Fruit fly (Drosophila melanogaster): Measurements from ENCODE around the gene Idgf2.
A peak's percentile ranks its signal among the peaks of the same experiment; 100 is the strongest.

Idgf2 gene

dm6 chr2L:16448451-16449206, 1.5 kb downstream of the Idgf2 start, which contains the start of gene CG5888 (continued):
- TF ChIP-seq emc (GFP tag; optimal IDR thresholded peaks at IDR 0.05), result no peak
- no peak for TF ChIP-seq HLH4C (GFP tag; IDR thresholded peaks at IDR 0.05; ENCODE audit: partially characterized antibody)
- peak; percentile 68 for TF ChIP-seq wor (GFP tag; IDR thresholded peaks at IDR 0.05)
- no peak for TF ChIP-seq disco-r (GFP tag; optimal IDR thresholded peaks at IDR 0.05)
- TF ChIP-seq abd-A (tag; optimal IDR thresholded peaks at IDR 0.05), result no peak
- peak; percentile 16 for TF ChIP-seq lbe (GFP tag; optimal IDR thresholded peaks at IDR 0.05)
- TF ChIP-seq dan (GFP tag; IDR thresholded peaks at IDR 0.05), result no peak
- TF ChIP-seq CG10321 (GFP tag; IDR thresholded peaks at IDR 0.05), result peak; percentile 28; the same call in 1 of the 2 replicates
- peak; percentile 82 for TF ChIP-seq Oli (tag; optimal IDR thresholded peaks at IDR 0.05)
- TF ChIP-seq Dp (GFP tag; optimal IDR thresholded peaks at IDR 0.05), result no peak
- TF ChIP-seq sisA (GFP tag; IDR thresholded peaks at IDR 0.05), result peak; percentile 16; the same call in 1 of the 2 replicates
- TF ChIP-seq gro (GFP tag; optimal IDR thresholded peaks at IDR 0.05), result no peak
- peak; percentile 77 for TF ChIP-seq CG10979 (tag; optimal IDR thresholded peaks at IDR 0.05)
- TF ChIP-seq Xbp1 (GFP tag; optimal IDR thresholded peaks at IDR 0.05), result peak; percentile 34
- TF ChIP-seq shn (GFP tag; optimal IDR thresholded peaks at IDR 0.05), result no peak
- TF ChIP-seq ro (GFP tag; IDR thresholded peaks at IDR 0.05), result peak; percentile 66; the same call in 1 of the 2 replicates
- 0 out of 3 replicates have a peak, but pooled peaks have one; percentile 7 for TF ChIP-seq otp (GFP tag; IDR thresholded peaks at IDR 0.05)
- no peak; the same call in 2 of the 3 replicates for TF ChIP-seq H15 (GFP tag; IDR thresholded peaks at IDR 0.05)
- TF ChIP-seq CG16815 (GFP tag; optimal IDR thresholded peaks at IDR 0.05), result peak; percentile 45
- no peak for TF ChIP-seq CG16863 (GFP tag; optimal IDR thresholded peaks at IDR 0.05)
- no peak for TF ChIP-seq CG17802 (tag; optimal IDR thresholded peaks at IDR 0.05)
- no peak for TF ChIP-seq Gsc (GFP tag; IDR thresholded peaks at IDR 0.05)
- TF ChIP-seq Hmx (GFP tag; optimal IDR thresholded peaks at IDR 0.05), result no peak
- peak; percentile 53 for TF ChIP-seq CG31441 (GFP tag; IDR thresholded peaks at IDR 0.05)
- TF ChIP-seq Six4 (GFP tag; optimal IDR thresholded peaks at IDR 0.05), result peak; percentile 45
- no peak; the same call in 1 of the 2 replicates for TF ChIP-seq CG43689 (GFP tag; IDR thresholded peaks at IDR 0.05)
- no peak for TF ChIP-seq CG5953 (GFP tag; IDR thresholded peaks at IDR 0.05)
- TF ChIP-seq lmd (GFP tag; IDR thresholded peaks at IDR 0.05), result peak; percentile 64
- TF ChIP-seq Fer2 (tag; optimal IDR thresholded peaks at IDR 0.05), result no peak
- no peak for TF ChIP-seq gcm2 (GFP tag; optimal IDR thresholded peaks at IDR 0.05)
- TF ChIP-seq ken (GFP tag; IDR thresholded peaks at IDR 0.05), result peak; percentile 62; the same call in 2 of the 3 replicates
- no peak for TF ChIP-seq pum (GFP tag; optimal IDR thresholded peaks at IDR 0.05)
- TF ChIP-seq CG10366 (GFP tag; IDR thresholded peaks at IDR 0.05), result peak; percentile 47
- TF ChIP-seq hb (GFP tag; IDR thresholded peaks at IDR 0.05; ENCODE audit: partially characterized antibody), result no peak
- TF ChIP-seq Ptx1 (GFP tag; IDR thresholded peaks at IDR 0.05), result peak; percentile 86
- peak; percentile 51 for TF ChIP-seq CG12155 (GFP tag; optimal IDR thresholded peaks at IDR 0.05)
- no peak for TF ChIP-seq hbn (GFP tag; IDR thresholded peaks at IDR 0.05; ENCODE audit: partially characterized antibody)
- TF ChIP-seq CG14667 (GFP tag; IDR thresholded peaks at IDR 0.05), result 0 out of 2 replicates have a peak, but pooled peaks have one; percentile 47
- TF ChIP-seq gem (tag; optimal IDR thresholded peaks at IDR 0.05), result peak; percentile 87
- no peak for TF ChIP-seq Atf3 (GFP tag; optimal IDR thresholded peaks at IDR 0.05)
- TF ChIP-seq Oaz (GFP tag; IDR thresholded peaks at IDR 0.05), result 0 out of 2 replicates have a peak, but pooled peaks have one; percentile 13
- TF ChIP-seq CHES-1-like (GFP tag; optimal IDR thresholded peaks at IDR 0.05), result no peak
- TF ChIP-seq vvl (GFP tag; IDR thresholded peaks at IDR 0.05), result peak; percentile 79
- TF ChIP-seq CG15514 (GFP tag; optimal IDR thresholded peaks at IDR 0.05), result no peak
- TF ChIP-seq Rx (GFP tag; IDR thresholded peaks at IDR 0.05), result peak; percentile 20; the same call in 1 of the 2 replicates
- TF ChIP-seq CG8944 (GFP tag; optimal IDR thresholded peaks at IDR 0.05), result no peak
- TF ChIP-seq luna (GFP tag; optimal IDR thresholded peaks at IDR 0.05), result no peak
- peak; percentile 49 for TF ChIP-seq CG4424 (GFP tag; optimal IDR thresholded peaks at IDR 0.05)
- no peak for TF ChIP-seq sima (GFP tag; optimal IDR thresholded peaks at IDR 0.05)
- no peak for TF ChIP-seq CrebB (tag; optimal IDR thresholded peaks at IDR 0.05)

Measured in whole organism, embryonic.